Fruit fly (Drosophila melanogaster) S2 (cell line): ENCODE measurements around the gene kon.

ENCODE experiments used
- CG8478 ChIP-seq: fragments of >200 bp; optimal IDR thresholded peaks from 2 replicates; lab custom pipeline; 2018
- CTCF ChIP-seq, 2 experiments: fragments of >200 bp; optimal IDR thresholded peaks; 2 replicates each; lab custom pipeline; 2018

dm6 chr2L:18499900-18500299 lies 3.9 kb downstream of the kon start:
- TF ChIP-seq CG8478 (lab: Kevin White, UChicago), result no peak
- TF ChIP-seq CTCF (optimal IDR thresholded peaks at IDR 0.05; lab: Kevin White, UChicago), result no peak
